Fruit fly (Drosophila melanogaster) whole organism, embryonic: Measurements from ENCODE around the gene CG1273.

Experiments used
- Adf1 ChIP-seq: fragments of 200-800 bp; sonication (Bioruptor generic); IDR thresholded peaks from 2 replicates; pipeline ENCODE4 v1.3.6; 2022; ENCODE audit warnings: missing biosample characterization, missing genetic modification characterization
- CG10147 ChIP-seq: fragments of 200-800 bp; sonication (Bioruptor generic); optimal IDR thresholded peaks from 2 replicates; lab custom pipeline; 2019; ENCODE audit warnings: missing biosample characterization, mild to moderate bottlenecking, missing genetic modification characterization, moderate library complexity
- CG10654 ChIP-seq: fragments of 200-800 bp; sonication (Bioruptor generic); optimal IDR thresholded peaks from 2 replicates; lab custom pipeline; 2016; ENCODE audit warnings: missing biosample characterization, missing genetic modification characterization
- CG10959 ChIP-seq: fragments of 200-800 bp; sonication (Bioruptor generic); IDR thresholded peaks from 2 replicates; pipeline ENCODE4 v1.3.6; 2022; ENCODE audit warnings: missing biosample characterization, missing genetic modification characterization
- CG11247 ChIP-seq: fragments of 200-800 bp; sonication (Bioruptor generic); IDR thresholded peaks from 2 replicates; pipeline ENCODE4 v1.3.6; 2022; ENCODE audit warnings: missing biosample characterization, missing genetic modification characterization
- CG11456 ChIP-seq: fragments of 200-800 bp; sonication (Bioruptor generic); IDR thresholded peaks from 3 replicates; pipeline ENCODE4 v1.3.6; 2022; ENCODE audit warnings: missing biosample characterization, missing genetic modification characterization
- CG13894 ChIP-seq: fragments of 200-800 bp; sonication (Bioruptor generic); optimal IDR thresholded peaks from 3 replicates; lab custom pipeline; 2018; ENCODE audit warnings: missing biosample characterization, mild to moderate bottlenecking, missing genetic modification characterization, moderate library complexity
- CG14014 ChIP-seq: fragments of 200-800 bp; sonication (Bioruptor generic); IDR thresholded peaks from 2 replicates; pipeline ENCODE4 v1.3.6; 2022; ENCODE audit warnings: missing biosample characterization, missing genetic modification characterization
- CG14965 ChIP-seq: fragments of 200-800 bp; sonication (Bioruptor generic); optimal IDR thresholded peaks from 2 replicates; lab custom pipeline; 2016; ENCODE audit warnings: missing biosample characterization, missing genetic modification characterization, borderline replicate concordance
- CG15269 ChIP-seq: fragments of 200-800 bp; sonication (Bioruptor generic); optimal IDR thresholded peaks from 2 replicates; lab custom pipeline; 2018; ENCODE audit warnings: missing biosample characterization, mild to moderate bottlenecking, missing genetic modification characterization, moderate library complexity
- CG15601 ChIP-seq: fragments of 200-800 bp; sonication (Bioruptor generic); optimal IDR thresholded peaks from 3 replicates; lab custom pipeline; 2019; ENCODE audit warnings: missing biosample characterization, mild to moderate bottlenecking, missing genetic modification characterization, moderate library complexity
- CG1603 ChIP-seq: fragments of 200-800 bp; sonication (Bioruptor generic); optimal IDR thresholded peaks from 2 replicates; lab custom pipeline; 2019; ENCODE audit warnings: missing biosample characterization, mild to moderate bottlenecking, missing genetic modification characterization, moderate library complexity
- CG17328 ChIP-seq: fragments of 200-800 bp; sonication (Bioruptor generic); IDR thresholded peaks from 2 replicates; pipeline ENCODE4 v1.3.6; 2022; ENCODE audit warnings: missing biosample characterization, missing genetic modification characterization
- CG17829 ChIP-seq: fragments of 200-800 bp; optimal IDR thresholded peaks from 2 replicates; lab custom pipeline; 2019; ENCODE audit warnings: missing biosample characterization, mild to moderate bottlenecking, missing genetic modification characterization, moderate library complexity
- CG17912 ChIP-seq: fragments of 200-800 bp; sonication (Bioruptor generic); optimal IDR thresholded peaks from 2 replicates; lab custom pipeline; 2018; ENCODE audit warnings: missing biosample characterization, mild to moderate bottlenecking, missing genetic modification characterization
- CG18262 ChIP-seq: fragments of 200-800 bp; optimal IDR thresholded peaks from 3 replicates; lab custom pipeline; 2019; ENCODE audit warnings: missing biosample characterization, mild to moderate bottlenecking, missing genetic modification characterization, moderate library complexity
- CG34224 ChIP-seq: fragments of 200-800 bp; sonication (Bioruptor generic); IDR thresholded peaks from 3 replicates; pipeline ENCODE4 v1.3.6; 2022; ENCODE audit warnings: missing biosample characterization, missing genetic modification characterization; ENCODE audit not compliant: partially characterized antibody
- CG4282 ChIP-seq: fragments of 200-800 bp; sonication (Bioruptor generic); optimal IDR thresholded peaks from 2 replicates; lab custom pipeline; 2016; ENCODE audit warnings: missing biosample characterization, missing genetic modification characterization
- CG8089 ChIP-seq: fragments of 200-800 bp; sonication (Bioruptor generic); optimal IDR thresholded peaks from 3 replicates; lab custom pipeline; 2016; ENCODE audit warnings: missing biosample characterization, missing genetic modification characterization
- CHES-1-like ChIP-seq: fragments of 200-800 bp; sonication (Bioruptor generic); optimal IDR thresholded peaks from 2 replicates; lab custom pipeline; 2016; ENCODE audit warnings: missing biosample characterization, missing genetic modification characterization
- CTCF ChIP-seq: fragments of 200-800 bp; sonication (Bioruptor generic); optimal IDR thresholded peaks from 2 replicates; lab custom pipeline; 2017; ENCODE audit warnings: missing biosample characterization, mild to moderate bottlenecking, missing genetic modification characterization, moderate library complexity
- Eip74EF ChIP-seq, 2 experiments: fragments of 200-800 bp in 1 of 2; fragments of >200 bp in 1 of 2; sonication (Bioruptor generic) in 1 of 2; optimal IDR thresholded peaks; 2 replicates each; lab custom pipeline; 2017 to 2019; ENCODE audit warnings: missing biosample characterization in 2 of 2, missing genetic modification characterization in 2 of 2, mild to moderate bottlenecking in 1 of 2, moderate library complexity in 1 of 2
- GATAe ChIP-seq: fragments of 200-800 bp; sonication (Bioruptor generic); conservative IDR thresholded peaks from 2 replicates; pipeline ENCODE4 v1.3.6; 2022; ENCODE audit warnings: missing biosample characterization, missing genetic modification characterization
- HLH4C ChIP-seq: fragments of 200-800 bp; sonication (Bioruptor generic); IDR thresholded peaks from 3 replicates; pipeline ENCODE4 v1.3.6; 2022; ENCODE audit warnings: missing biosample characterization, missing genetic modification characterization; ENCODE audit not compliant: partially characterized antibody
- Hr78 ChIP-seq, 2 experiments: fragments of 200-800 bp in 1 of 2; fragments of >200 bp in 1 of 2; sonication (Bioruptor generic) in 1 of 2; optimal IDR thresholded peaks; 2 replicates each; lab custom pipeline; 2017 to 2019; ENCODE audit warnings: missing biosample characterization in 2 of 2, missing genetic modification characterization in 2 of 2, mild to moderate bottlenecking in 1 of 2, moderate library complexity in 1 of 2
- Kr ChIP-seq: fragments of 200-800 bp; sonication (Bioruptor generic); optimal IDR thresholded peaks from 2 replicates; lab custom pipeline; 2017; ENCODE audit warnings: missing biosample characterization, mild to moderate bottlenecking, missing genetic modification characterization
- Mrtf ChIP-seq: fragments of 200-800 bp; sonication (Bioruptor generic); IDR thresholded peaks from 3 replicates; pipeline ENCODE4 v1.3.6; 2022; ENCODE audit warnings: missing biosample characterization, missing genetic modification characterization
- Myb ChIP-seq: fragments of 200-800 bp; sonication (Bioruptor generic); optimal IDR thresholded peaks from 2 replicates; lab custom pipeline; 2016; ENCODE audit warnings: missing biosample characterization, missing genetic modification characterization
- NC2α ChIP-seq: fragments of 200-800 bp; sonication (Bioruptor generic); optimal IDR thresholded peaks from 2 replicates; lab custom pipeline; 2016; ENCODE audit warnings: missing biosample characterization, missing genetic modification characterization
- Scr ChIP-seq: fragments of 200-800 bp; sonication (Bioruptor generic); IDR thresholded peaks from 2 replicates; pipeline ENCODE4 v1.3.6; 2022; ENCODE audit warnings: missing biosample characterization, missing genetic modification characterization; ENCODE audit not compliant: partially characterized antibody
- Side ChIP-seq: fragments of 200-800 bp; sonication (Bioruptor generic); optimal IDR thresholded peaks from 2 replicates; lab custom pipeline; 2016; ENCODE audit warnings: missing biosample characterization, missing genetic modification characterization
- ab ChIP-seq: fragments of 200-800 bp; sonication (Bioruptor generic); optimal IDR thresholded peaks from 2 replicates; lab custom pipeline; 2016; ENCODE audit warnings: missing biosample characterization, missing genetic modification characterization
- ac ChIP-seq: fragments of 200-800 bp; sonication (Bioruptor generic); optimal IDR thresholded peaks from 3 replicates; lab custom pipeline; 2017; ENCODE audit warnings: missing biosample characterization, mild to moderate bottlenecking, missing genetic modification characterization
- ato ChIP-seq: fragments of 200-800 bp; sonication (Bioruptor generic); IDR thresholded peaks from 2 replicates; pipeline ENCODE4 v1.3.6; 2022; ENCODE audit warnings: missing biosample characterization, missing genetic modification characterization; ENCODE audit not compliant: partially characterized antibody
- bab2 ChIP-seq: fragments of 200-800 bp; sonication (Bioruptor generic); optimal IDR thresholded peaks from 2 replicates; lab custom pipeline; 2016; ENCODE audit warnings: missing biosample characterization, missing genetic modification characterization
- cas ChIP-seq: fragments of 200-800 bp; sonication (Bioruptor generic); IDR thresholded peaks from 2 replicates; pipeline ENCODE4 v1.3.6; 2022; ENCODE audit warnings: missing biosample characterization, missing genetic modification characterization
- dm ChIP-seq: fragments of 200-800 bp; sonication (Bioruptor generic); optimal IDR thresholded peaks from 3 replicates; lab custom pipeline; 2016; ENCODE audit warnings: missing biosample characterization, missing genetic modification characterization
- en ChIP-seq: fragments of 200-800 bp; sonication (Bioruptor generic); optimal IDR thresholded peaks from 2 replicates; lab custom pipeline; 2016; ENCODE audit warnings: missing biosample characterization, missing genetic modification characterization
- ftz-f1 ChIP-seq: fragments of 200-800 bp; sonication (Bioruptor generic); optimal IDR thresholded peaks from 2 replicates; lab custom pipeline; 2016; ENCODE audit warnings: missing biosample characterization, missing genetic modification characterization
- klu ChIP-seq: fragments of 200-800 bp; sonication (Bioruptor generic); IDR thresholded peaks from 2 replicates; pipeline ENCODE4 v1.3.6; 2022; ENCODE audit warnings: missing biosample characterization, missing genetic modification characterization
- kni ChIP-seq: fragments of 200-800 bp; sonication (Bioruptor generic); optimal IDR thresholded peaks from 3 replicates; lab custom pipeline; 2017; ENCODE audit warnings: mild to moderate bottlenecking, missing biosample characterization, missing genetic modification reagents, missing genetic modification characterization
- knrl ChIP-seq: fragments of 200-800 bp; sonication (Bioruptor generic); IDR thresholded peaks from 3 replicates; pipeline ENCODE4 v1.3.6; 2022; ENCODE audit warnings: missing biosample characterization, missing genetic modification characterization; ENCODE audit not compliant: partially characterized antibody
- lmd ChIP-seq: fragments of 200-800 bp; sonication (Bioruptor generic); IDR thresholded peaks from 2 replicates; pipeline ENCODE4 v1.3.6; 2022; ENCODE audit warnings: missing biosample characterization, missing genetic modification characterization
- mld ChIP-seq: fragments of 200-800 bp; sonication (Bioruptor generic); IDR thresholded peaks from 3 replicates; pipeline ENCODE4 v1.3.6; 2022; ENCODE audit warnings: missing biosample characterization, missing genetic modification characterization; ENCODE audit not compliant: partially characterized antibody
- odd ChIP-seq: fragments of 200-800 bp; sonication (Bioruptor generic); optimal IDR thresholded peaks from 2 replicates; lab custom pipeline; 2017; ENCODE audit warnings: missing biosample characterization, mild to moderate bottlenecking, missing genetic modification characterization
- pb ChIP-seq: fragments of 200-800 bp; sonication (Bioruptor generic); optimal IDR thresholded peaks from 3 replicates; lab custom pipeline; 2016; ENCODE audit warnings: missing biosample characterization, missing genetic modification characterization
- peb ChIP-seq: fragments of 200-800 bp; sonication (Bioruptor generic); IDR thresholded peaks from 2 replicates; pipeline ENCODE4 v1.3.6; 2022; ENCODE audit warnings: missing biosample characterization, missing genetic modification characterization
- schlank ChIP-seq: fragments of 200-800 bp; sonication (Bioruptor generic); optimal IDR thresholded peaks from 2 replicates; lab custom pipeline; 2018; ENCODE audit warnings: missing biosample characterization, mild to moderate bottlenecking, missing genetic modification characterization
- ttk ChIP-seq: fragments of 200-800 bp; sonication (Bioruptor generic); IDR thresholded peaks from 2 replicates; pipeline ENCODE4 v2.1.2; 2022; ENCODE audit warnings: missing biosample characterization, missing genetic modification characterization
- unc-4 ChIP-seq: fragments of 200-800 bp; sonication (Bioruptor generic); IDR thresholded peaks from 2 replicates; pipeline ENCODE4 v1.3.6; 2022; ENCODE audit warnings: missing biosample characterization, missing genetic modification characterization; ENCODE audit not compliant: partially characterized antibody

CG1273 gene

dm6 chr3L:4230357-4230901 is 33.1 kb upstream of the CG1273 start (continued):
- TF ChIP-seq knrl: no peak
- TF ChIP-seq Adf1 (GFP tag; lab: Robert Waterston, UW): no peak
- peak; percentile 43; the same call in 1 of the 2 replicates for TF ChIP-seq CG14014 (GFP tag; lab: Robert Waterston, UW)
- no peak for TF ChIP-seq CG34224 (GFP tag; lab: Robert Waterston, UW)
- TF ChIP-seq Hr78 (GFP tag; optimal IDR thresholded peaks at IDR 0.05; lab: Kevin White, UChicago): peak in 1 of 2 experiments; percentile 88
- peak in 1 of 2 experiments; percentile 94 for TF ChIP-seq Eip74EF (GFP tag; optimal IDR thresholded peaks at IDR 0.05; lab: Kevin White, UChicago)
- TF ChIP-seq cas: no peak
- TF ChIP-seq odd: peak; percentile 91
- TF ChIP-seq CG8089 (GFP tag; lab: Kevin White, UChicago): peak; percentile 94
- TF ChIP-seq CG10147: peak; percentile 75
- peak; percentile 94 for TF ChIP-seq Side (GFP tag; lab: Kevin White, UChicago)
- TF ChIP-seq CG13894 (tag; lab: Kevin White, UChicago): no peak
- no peak for TF ChIP-seq schlank
- peak; percentile 44 for TF ChIP-seq CTCF (GFP tag; lab: Kevin White, UChicago)
- TF ChIP-seq CG15601 (tag; lab: Kevin White, UChicago): peak; percentile 94
- TF ChIP-seq klu (GFP tag; lab: Robert Waterston, UW): peak; percentile 69
- TF ChIP-seq bab2 (GFP tag; lab: Kevin White, UChicago): peak; percentile 92
- peak; percentile 35 for TF ChIP-seq CG17912
- TF ChIP-seq CG11247 (GFP tag; lab: Robert Waterston, UW): peak; percentile 74
- peak; percentile 92 for TF ChIP-seq peb (GFP tag; lab: Robert Waterston, UW)
- peak; percentile 86 for TF ChIP-seq CG15269 (tag; lab: Kevin White, UChicago)
- peak; percentile 93 for TF ChIP-seq NC2α (GFP tag; lab: Kevin White, UChicago)
- peak; percentile 74 for TF ChIP-seq Myb
- TF ChIP-seq pb (GFP tag; lab: Kevin White, UChicago): peak; percentile 92
- peak; percentile 68 for TF ChIP-seq CG14965 (GFP tag; lab: Kevin White, UChicago)
- TF ChIP-seq Scr: no peak
- peak; percentile 96 for TF ChIP-seq ac (GFP tag; lab: Kevin White, UChicago)
- peak; percentile 89 for TF ChIP-seq en
- no peak for TF ChIP-seq HLH4C (GFP tag; lab: Robert Waterston, UW)
- TF ChIP-seq dm (GFP tag; lab: Kevin White, UChicago): peak; percentile 85
- TF ChIP-seq lmd (GFP tag; lab: Robert Waterston, UW): peak; percentile 89
- TF ChIP-seq mld (GFP tag; lab: Robert Waterston, UW): no peak
- TF ChIP-seq Kr (GFP tag; lab: Kevin White, UChicago): peak; percentile 96
- peak; percentile 97 for TF ChIP-seq CG17829
- peak; percentile 83 for TF ChIP-seq Mrtf (GFP tag; lab: Robert Waterston, UW)
- no peak for TF ChIP-seq GATAe (GFP tag; lab: Robert Waterston, UW)
- peak; percentile 76 for TF ChIP-seq CG11456 (GFP tag; lab: Robert Waterston, UW)
- peak; percentile 93 for TF ChIP-seq kni (GFP tag; lab: Kevin White, UChicago)
- TF ChIP-seq CG4282 (GFP tag; lab: Kevin White, UChicago): peak; percentile 72
- TF ChIP-seq CG17328 (GFP tag; lab: Robert Waterston, UW): peak; percentile 92
- peak; percentile 94 for TF ChIP-seq CG1603 (tag; lab: Kevin White, UChicago)
- TF ChIP-seq CG10654: peak; percentile 91
- TF ChIP-seq ab (GFP tag; lab: Kevin White, UChicago): peak; percentile 78
- no peak for TF ChIP-seq ftz-f1 (GFP tag; lab: Kevin White, UChicago)
- TF ChIP-seq ato (GFP tag; lab: Robert Waterston, UW): no peak
- no peak for TF ChIP-seq unc-4 (GFP tag; lab: Robert Waterston, UW)
- TF ChIP-seq ttk (GFP tag; lab: Robert Waterston, UW): peak; percentile 88
- TF ChIP-seq CHES-1-like (GFP tag; lab: Kevin White, UChicago): peak; percentile 89
- peak; percentile 95 for TF ChIP-seq CG10959 (GFP tag; lab: Robert Waterston, UW)
- peak; percentile 98 for TF ChIP-seq CG18262 (tag; lab: Kevin White, UChicago)
